Worm (Caenorhabditis elegans) whole organism, L4/young adult: Measurements from ENCODE around the gene F15H10.8.

ENCODE experiments used
- W03F9.2 ChIP-seq: fragments of 150-350 bp; optimal IDR thresholded peaks from 2 replicates; lab custom pipeline; 2014; ENCODE audit warnings: missing biosample characterization, missing genetic modification characterization
- dao-5 ChIP-seq: sonication (generic microtip); optimal IDR thresholded peaks from 2 replicates; lab custom pipeline; 2016; ENCODE audit warnings: missing genotype, missing genetic modification characterization, moderate library complexity, missing compliant biosample characterization
- him-1 ChIP-seq: sonication (generic microtip); optimal IDR thresholded peaks from 2 replicates; lab custom pipeline; 2016; ENCODE audit warnings: missing genotype, missing genetic modification reagents, missing genetic modification characterization, missing compliant biosample characterization

F15H10.8 gene

ce11 chrV:10414610-10415009 is 11.9 kb upstream of the F15H10.8 start, which contains the start of gene F15H10.9:
Gene F15H10.9 (minus strand): TSS chrV:10414710.
- TF ChIP-seq him-1 (tag; lab: Kevin White, UChicago) (no peak), dao-5 (tag; lab: Kevin White, UChicago) (no peak), W03F9.2 (tag; lab: Kevin White, UChicago) (no peak)

ce11 chrV:10410030-10410713 is 7.5 kb upstream of the F15H10.8 start, which contains the start of gene F15H10.12:
Gene F15H10.12 (minus strand): TSS chrV:10410080.
- TF ChIP-seq dao-5 (tag; lab: Kevin White, UChicago), result no peak
- TF ChIP-seq W03F9.2 (tag; lab: Kevin White, UChicago), result no peak
- no peak for TF ChIP-seq him-1 (tag; lab: Kevin White, UChicago)

- TF ChIP-seq dao-5 (tag; lab: Kevin White, UChicago) (no peak), him-1 (tag; lab: Kevin White, UChicago) (no peak), W03F9.2 (tag; lab: Kevin White, UChicago) (no peak)
Measured at ce11 chrV:10406313-10406712, 3.6 kb upstream of the F15H10.8 start, which contains the start of gene F15H10.7. Gene F15H10.7 (minus strand): TSS chrV:10406413.

- no peak for TF ChIP-seq W03F9.2 (tag; lab: Kevin White, UChicago)
- TF ChIP-seq him-1 (tag; lab: Kevin White, UChicago), result no peak
- TF ChIP-seq dao-5 (tag; lab: Kevin White, UChicago), result no peak
Measured at ce11 chrV:10404701-10405100, 2.0 kb upstream of the F15H10.8 start.

- TF ChIP-seq W03F9.2 (tag; lab: Kevin White, UChicago) (no peak), him-1 (tag; lab: Kevin White, UChicago) (no peak), dao-5 (tag; lab: Kevin White, UChicago) (no peak)
Measured at ce11 chrV:10399290-10399689, 3.4 kb downstream of the F15H10.8 start.

ce11 chrV:10398431-10398830 is 4.3 kb downstream of the F15H10.8 start, which contains the start of gene ugt-2:
Gene ugt-2 (plus strand): TSS chrV:10398801.
- TF ChIP-seq him-1 (tag; lab: Kevin White, UChicago) (no peak), dao-5 (tag; lab: Kevin White, UChicago) (no peak), W03F9.2 (tag; lab: Kevin White, UChicago) (no peak)

ce11 chrV:10395173-10395766 is 7.4 kb downstream of the F15H10.8 start, which contains the start of the genes col-151 and ugt-1:
Gene col-151 (minus strand): TSS chrV:10395223.
Gene ugt-1 (plus strand): TSS chrV:10395663.
- TF ChIP-seq dao-5 (tag; lab: Kevin White, UChicago) (no peak), W03F9.2 (tag; lab: Kevin White, UChicago) (no peak), him-1 (tag; lab: Kevin White, UChicago) (no peak)

ce11 chrV:10393708-10394107 is 9.0 kb downstream of the F15H10.8 start:
- no peak for TF ChIP-seq him-1 (tag; lab: Kevin White, UChicago)
- no peak for TF ChIP-seq dao-5 (tag; lab: Kevin White, UChicago)
- TF ChIP-seq W03F9.2 (tag; lab: Kevin White, UChicago), result no peak

ce11 chrV:10388318-10388717 is 14.4 kb downstream of the F15H10.8 start, which contains the start of gene AC3.5:
Gene AC3.5 (plus strand): TSS chrV:10388527.
- no peak for TF ChIP-seq dao-5 (tag; lab: Kevin White, UChicago)
- no peak for TF ChIP-seq W03F9.2 (tag; lab: Kevin White, UChicago)
- no peak for TF ChIP-seq him-1 (tag; lab: Kevin White, UChicago)

ce11 chrV:10387412-10387811 is 15.3 kb downstream of the F15H10.8 start:
- TF ChIP-seq W03F9.2 (tag; lab: Kevin White, UChicago) (no peak), him-1 (tag; lab: Kevin White, UChicago) (no peak), dao-5 (tag; lab: Kevin White, UChicago) (no peak)

ce11 chrV:10383950-10384349 is 18.8 kb downstream of the F15H10.8 start, which contains the start of gene spe-10:
Gene spe-10 (plus strand): TSS chrV:10384250.
- TF ChIP-seq him-1 (tag; lab: Kevin White, UChicago), result no peak
- TF ChIP-seq dao-5 (tag; lab: Kevin White, UChicago), result no peak
- TF ChIP-seq W03F9.2 (tag; lab: Kevin White, UChicago), result no peak

ce11 chrV:10382142-10382541 is 20.6 kb downstream of the F15H10.8 start, which contains the start of gene pqn-2:
Gene pqn-2 (plus strand): TSS chrV:10382442.
- TF ChIP-seq dao-5 (tag; lab: Kevin White, UChicago) (no peak), him-1 (tag; lab: Kevin White, UChicago) (no peak), W03F9.2 (tag; lab: Kevin White, UChicago) (no peak)

- no peak for TF ChIP-seq him-1 (tag; lab: Kevin White, UChicago)
- no peak for TF ChIP-seq W03F9.2 (tag; lab: Kevin White, UChicago)
- TF ChIP-seq dao-5 (tag; lab: Kevin White, UChicago), result no peak
Measured at ce11 chrV:10381726-10382125, 21.0 kb downstream of the F15H10.8 start, which contains the start of gene abu-1. Gene abu-1 (minus strand): TSS chrV:10381826.
